Fruit fly (Drosophila melanogaster) whole organism, prepupa: ENCODE measurements around the gene Lst8.

Experiments used
- Blimp-1 ChIP-seq: fragments of 200-800 bp; sonication (Bioruptor generic); optimal IDR thresholded peaks from 3 replicates; lab custom pipeline; 2017; ENCODE audit warnings: missing biosample characterization, missing genetic modification characterization, mild to moderate bottlenecking, moderate library complexity, missing genetic modification reagents
- CG10631 ChIP-seq: fragments of 200-800 bp; sonication (Bioruptor generic); optimal IDR thresholded peaks from 2 replicates; lab custom pipeline; 2016; ENCODE audit warnings: missing biosample characterization, missing genetic modification characterization
- CG10669 ChIP-seq: fragments of 200-800 bp; sonication (Bioruptor generic); optimal IDR thresholded peaks from 3 replicates; lab custom pipeline; 2018; ENCODE audit warnings: missing biosample characterization, mild to moderate bottlenecking, missing genetic modification characterization, moderate library complexity
- CG11762 ChIP-seq: fragments of 200-800 bp; sonication (Bioruptor generic); optimal IDR thresholded peaks from 3 replicates; lab custom pipeline; 2016; ENCODE audit warnings: missing biosample characterization, missing genetic modification characterization; ENCODE audit not compliant: insufficient read depth
- CG11902 ChIP-seq: fragments of 200-800 bp; sonication (Bioruptor generic); optimal IDR thresholded peaks from 3 replicates; lab custom pipeline; 2016; ENCODE audit warnings: missing biosample characterization, missing genetic modification characterization
- CG15336 ChIP-seq: fragments of 200-800 bp; sonication (Bioruptor generic); IDR thresholded peaks from 2 replicates; pipeline ENCODE4 v1.3.6; 2022; ENCODE audit warnings: missing biosample characterization, missing genetic modification characterization
- CG1621 ChIP-seq: fragments of 200-800 bp; sonication (Bioruptor generic); optimal IDR thresholded peaks from 3 replicates; lab custom pipeline; 2018; ENCODE audit warnings: missing biosample characterization, mild to moderate bottlenecking, missing genetic modification characterization
- CG16779 ChIP-seq: fragments of 200-800 bp; sonication (Bioruptor generic); optimal IDR thresholded peaks from 3 replicates; lab custom pipeline; 2017; ENCODE audit warnings: missing biosample characterization, mild to moderate bottlenecking, missing genetic modification characterization
- CG3032 ChIP-seq: fragments of 200-800 bp; optimal IDR thresholded peaks from 2 replicates; lab custom pipeline; 2019; ENCODE audit warnings: missing biosample characterization, mild to moderate bottlenecking, missing genetic modification characterization, moderate library complexity
- CG31627 ChIP-seq: fragments of 200-800 bp; sonication (Bioruptor generic); optimal IDR thresholded peaks from 3 replicates; lab custom pipeline; 2016; ENCODE audit warnings: missing biosample characterization, missing genetic modification characterization
- CG32006 ChIP-seq: fragments of 200-800 bp; sonication (Bioruptor generic); optimal IDR thresholded peaks from 3 replicates; lab custom pipeline; 2017; ENCODE audit warnings: missing biosample characterization, mild to moderate bottlenecking, missing genetic modification characterization
- CG34406 ChIP-seq: fragments of 200-800 bp; sonication (Bioruptor generic); optimal IDR thresholded peaks from 3 replicates; lab custom pipeline; 2016; ENCODE audit warnings: missing biosample characterization, missing genetic modification characterization
- CG3919 ChIP-seq: fragments of 200-800 bp; sonication (Bioruptor generic); optimal IDR thresholded peaks from 3 replicates; lab custom pipeline; 2016; ENCODE audit warnings: missing biosample characterization, missing genetic modification characterization
- CG4318 ChIP-seq: fragments of 200-800 bp; sonication (Bioruptor generic); optimal IDR thresholded peaks from 3 replicates; lab custom pipeline; 2017; ENCODE audit warnings: missing biosample characterization, mild to moderate bottlenecking, missing genetic modification characterization
- CG6163 ChIP-seq: fragments of 200-800 bp; sonication (Bioruptor generic); IDR thresholded peaks from 3 replicates; pipeline ENCODE4 v1.3.6; 2022; ENCODE audit warnings: missing biosample characterization, missing genetic modification characterization
- CG6276 ChIP-seq: fragments of 200-800 bp; sonication (Bioruptor generic); optimal IDR thresholded peaks from 2 replicates; lab custom pipeline; 2017; ENCODE audit warnings: missing biosample characterization, mild to moderate bottlenecking, missing genetic modification characterization
- CG6854 ChIP-seq: fragments of 200-800 bp; sonication (Bioruptor generic); optimal IDR thresholded peaks from 2 replicates; lab custom pipeline; 2017; ENCODE audit warnings: missing biosample characterization, mild to moderate bottlenecking, missing genetic modification characterization
- CG7368 ChIP-seq: fragments of 200-800 bp; sonication (Bioruptor generic); optimal IDR thresholded peaks from 3 replicates; lab custom pipeline; 2016; ENCODE audit warnings: missing biosample characterization, missing genetic modification characterization
- CG8119 ChIP-seq: fragments of 200-800 bp; sonication (Bioruptor generic); IDR thresholded peaks from 3 replicates; pipeline ENCODE4 v1.3.6; 2022; ENCODE audit warnings: missing biosample characterization, missing genetic modification characterization
- CG8632 ChIP-seq: fragments of 200-800 bp; sonication (Bioruptor generic); optimal IDR thresholded peaks from 3 replicates; lab custom pipeline; 2016; ENCODE audit warnings: missing biosample characterization, missing genetic modification characterization
- CG9139 ChIP-seq: fragments of 200-800 bp; sonication (Bioruptor generic); optimal IDR thresholded peaks from 3 replicates; lab custom pipeline; 2017; ENCODE audit warnings: missing biosample characterization, mild to moderate bottlenecking, missing genetic modification characterization
- Eip75B ChIP-seq: fragments of 200-800 bp; sonication (Bioruptor generic); optimal IDR thresholded peaks from 3 replicates; lab custom pipeline; 2016; ENCODE audit warnings: missing biosample characterization, missing genetic modification characterization
- Eip78C ChIP-seq: fragments of 200-800 bp; sonication (Bioruptor generic); peaks from one replicate; lab custom pipeline; 2016; ENCODE audit warnings: missing biosample characterization, missing genetic modification characterization
- Eip93F ChIP-seq: fragments of 200-800 bp; sonication (Bioruptor generic); optimal IDR thresholded peaks from 2 replicates; lab custom pipeline; 2016; ENCODE audit warnings: missing biosample characterization, mild to moderate bottlenecking, missing genetic modification characterization
- Ets21C ChIP-seq: fragments of 200-800 bp; sonication (Bioruptor generic); optimal IDR thresholded peaks from 3 replicates; lab custom pipeline; 2016; ENCODE audit warnings: missing biosample characterization, missing genetic modification characterization
- Ets96B ChIP-seq: fragments of 200-800 bp; optimal IDR thresholded peaks from 2 replicates; lab custom pipeline; 2019; ENCODE audit warnings: missing biosample characterization, mild to moderate bottlenecking, missing genetic modification characterization, moderate library complexity
- Gug ChIP-seq: fragments of 200-800 bp; sonication (Bioruptor generic); IDR thresholded peaks from 2 replicates; pipeline ENCODE4 v1.3.6; 2022; ENCODE audit warnings: missing biosample characterization, missing genetic modification characterization
- Hr39 ChIP-seq: fragments of 200-800 bp; sonication (Bioruptor generic); optimal IDR thresholded peaks from 2 replicates; lab custom pipeline; 2016; ENCODE audit warnings: missing biosample characterization, missing genetic modification characterization
- Hr4 ChIP-seq: fragments of 200-800 bp; sonication (Bioruptor generic); optimal IDR thresholded peaks from 3 replicates; lab custom pipeline; 2016; ENCODE audit warnings: missing biosample characterization, missing genetic modification characterization
- Lpt ChIP-seq: fragments of 200-800 bp; sonication (Bioruptor generic); optimal IDR thresholded peaks from 3 replicates; lab custom pipeline; 2016; ENCODE audit warnings: missing biosample characterization, missing genetic modification characterization
- Met ChIP-seq: fragments of 200-800 bp; sonication (Bioruptor generic); optimal IDR thresholded peaks from 3 replicates; lab custom pipeline; 2016; ENCODE audit warnings: missing biosample characterization, missing genetic modification characterization
- OdsH ChIP-seq: fragments of 200-800 bp; sonication (Bioruptor generic); optimal IDR thresholded peaks from 3 replicates; lab custom pipeline; 2016; ENCODE audit warnings: missing biosample characterization, missing genetic modification characterization
- Smox ChIP-seq: fragments of 200-800 bp; sonication (Bioruptor generic); optimal IDR thresholded peaks from 3 replicates; lab custom pipeline; 2016; ENCODE audit warnings: missing biosample characterization, missing genetic modification characterization
- Sox102F ChIP-seq: fragments of 200-800 bp; sonication (Bioruptor generic); optimal IDR thresholded peaks from 2 replicates; lab custom pipeline; 2016; ENCODE audit warnings: missing biosample characterization, mild to moderate bottlenecking, missing genetic modification characterization
- Sox14 ChIP-seq: fragments of 200-800 bp; sonication (Bioruptor generic); optimal IDR thresholded peaks from 3 replicates; lab custom pipeline; 2016; ENCODE audit warnings: missing biosample characterization, missing genetic modification characterization
- Sox15 ChIP-seq: fragments of 200-800 bp; sonication (Bioruptor generic); optimal IDR thresholded peaks from 3 replicates; lab custom pipeline; 2016; ENCODE audit warnings: missing biosample characterization, missing genetic modification characterization
- achi ChIP-seq: fragments of 200-800 bp; sonication (Bioruptor generic); optimal IDR thresholded peaks from 3 replicates; lab custom pipeline; 2016; ENCODE audit warnings: missing biosample characterization, missing genetic modification characterization
- acj6 ChIP-seq: fragments of 200-800 bp; sonication (Bioruptor generic); optimal IDR thresholded peaks from 3 replicates; lab custom pipeline; 2016; ENCODE audit warnings: missing biosample characterization, missing genetic modification characterization
- cyc ChIP-seq: fragments of 200-800 bp; sonication (Bioruptor generic); optimal IDR thresholded peaks from 3 replicates; lab custom pipeline; 2016; ENCODE audit warnings: missing biosample characterization, missing genetic modification characterization
- dac ChIP-seq: fragments of 200-800 bp; sonication (Bioruptor generic); optimal IDR thresholded peaks from 2 replicates; lab custom pipeline; 2017; ENCODE audit warnings: missing biosample characterization, mild to moderate bottlenecking, missing genetic modification characterization
- eg ChIP-seq: fragments of 200-800 bp; sonication (Bioruptor generic); IDR thresholded peaks from 3 replicates; pipeline ENCODE4 v1.3.6; 2022; ENCODE audit warnings: missing biosample characterization, missing genetic modification characterization
- esn ChIP-seq: fragments of 200-800 bp; sonication (Bioruptor generic); optimal IDR thresholded peaks from 2 replicates; lab custom pipeline; 2016; ENCODE audit warnings: missing biosample characterization, mild to moderate bottlenecking, missing genetic modification characterization, moderate library complexity
- fd59A ChIP-seq: fragments of 200-800 bp; sonication (Bioruptor generic); optimal IDR thresholded peaks from 2 replicates; lab custom pipeline; 2017; ENCODE audit warnings: missing biosample characterization, mild to moderate bottlenecking, missing genetic modification characterization, missing genetic modification reagents
- fd85E ChIP-seq: fragments of 200-800 bp; sonication (Bioruptor generic); optimal IDR thresholded peaks from 3 replicates; lab custom pipeline; 2016; ENCODE audit warnings: missing biosample characterization, missing genetic modification characterization
- fkh ChIP-seq: fragments of 200-800 bp; sonication (Bioruptor generic); optimal IDR thresholded peaks from 3 replicates; lab custom pipeline; 2017; ENCODE audit warnings: missing biosample characterization, mild to moderate bottlenecking, missing genetic modification characterization, moderate library complexity
- net ChIP-seq: fragments of 200-800 bp; sonication (Bioruptor generic); optimal IDR thresholded peaks from 3 replicates; lab custom pipeline; 2016; ENCODE audit warnings: missing biosample characterization, missing genetic modification characterization
- pdm3 ChIP-seq: fragments of 200-800 bp; sonication (Bioruptor generic); optimal IDR thresholded peaks from 3 replicates; lab custom pipeline; 2016; ENCODE audit warnings: missing biosample characterization, missing genetic modification characterization
- spab ChIP-seq: fragments of 200-800 bp; sonication (Bioruptor generic); optimal IDR thresholded peaks from 2 replicates; lab custom pipeline; 2017; ENCODE audit warnings: missing biosample characterization, mild to moderate bottlenecking, missing genetic modification characterization, missing genetic modification reagents
- svp ChIP-seq: fragments of 200-800 bp; sonication (Bioruptor generic); peaks from one replicate; lab custom pipeline; 2016; ENCODE audit warnings: missing biosample characterization, missing genetic modification characterization
- vri ChIP-seq: fragments of 200-800 bp; sonication (Bioruptor generic); optimal IDR thresholded peaks from 3 replicates; lab custom pipeline; 2016; ENCODE audit warnings: missing biosample characterization, mild to moderate bottlenecking, missing genetic modification characterization

Lst8 gene

dm6 chrX:9584104-9584947 lies 21.4 kb downstream of the Lst8 start:
- TF ChIP-seq Sox14 (GFP tag; lab: Kevin White, UChicago) (no peak), achi (GFP tag; lab: Kevin White, UChicago) (peak; percentile 31), Sox15 (peak; percentile 39), svp (GFP tag; lab: Kevin White, UChicago) (peak; percentile 82), Hr39 (GFP tag; lab: Kevin White, UChicago) (peak; percentile 29), Hr4 (GFP tag; lab: Kevin White, UChicago) (peak; percentile 11), net (GFP tag; lab: Kevin White, UChicago) (no peak), CG11902 (GFP tag; lab: Kevin White, UChicago) (no peak), Ets96B (tag; lab: Kevin White, UChicago) (peak; percentile 34), CG15336 (GFP tag; lab: Robert Waterston, UW) (no peak; the same call in none of the 2 replicates), Eip93F (GFP tag; lab: Kevin White, UChicago) (no peak), CG3032 (peak; percentile 54), CG6163 (GFP tag; lab: Robert Waterston, UW) (peak; percentile 50; the same call in 2 of the 3 replicates), CG34406 (GFP tag; lab: Kevin White, UChicago) (no peak), CG6854 (GFP tag; lab: Kevin White, UChicago) (no peak), Blimp-1 (GFP tag; lab: Kevin White, UChicago) (peak; percentile 69), Lpt (GFP tag; lab: Kevin White, UChicago) (peak; percentile 39), Met (no peak), CG6276 (peak; percentile 36), OdsH (peak; percentile 48), CG8632 (GFP tag; lab: Kevin White, UChicago) (no peak), dac (GFP tag; lab: Kevin White, UChicago) (peak; percentile 41), CG4318 (GFP tag; lab: Kevin White, UChicago) (peak; percentile 66), CG8119 (no peak; the same call in 1 of the 3 replicates), CG1621 (no peak), CG32006 (peak; percentile 65), pdm3 (GFP tag; lab: Kevin White, UChicago) (peak; percentile 35), cyc (GFP tag; lab: Kevin White, UChicago) (no peak), eg (GFP tag; lab: Robert Waterston, UW) (peak; percentile 55; the same call in 1 of the 3 replicates), Eip78C (peak; percentile 26), CG10631 (GFP tag; lab: Kevin White, UChicago) (peak; percentile 19), spab (GFP tag; lab: Kevin White, UChicago) (no peak), fkh (GFP tag; lab: Kevin White, UChicago) (peak; percentile 91), CG16779 (no peak), esn (GFP tag; lab: Kevin White, UChicago) (no peak), CG10669 (GFP tag; lab: Kevin White, UChicago) (peak; percentile 30), fd85E (GFP tag; lab: Kevin White, UChicago) (no peak), CG31627 (no peak), Ets21C (GFP tag; lab: Kevin White, UChicago) (no peak), vri (peak; percentile 55), acj6 (GFP tag; lab: Kevin White, UChicago) (no peak), CG11762 (GFP tag; lab: Kevin White, UChicago) (peak; percentile 27), CG9139 (GFP tag; lab: Kevin White, UChicago) (no peak), Eip75B (GFP tag; lab: Kevin White, UChicago) (no peak), CG7368 (no peak), Smox (GFP tag; lab: Kevin White, UChicago) (no peak), Gug (GFP tag; lab: Robert Waterston, UW) (no peak), CG3919 (no peak), Sox102F (GFP tag; lab: Kevin White, UChicago) (no peak), fd59A (GFP tag; lab: Kevin White, UChicago) (peak; percentile 31)
